Fruit fly (Drosophila melanogaster): Measurements from ENCODE around the gene CG3226.

dm6 chrX:6694105-6694788 lies 40.2 kb upstream of the CG3226 start:
- TF ChIP-seq Sin3A (optimal IDR thresholded peaks at IDR 0.05) (no peak), psq (optimal IDR thresholded peaks at IDR 0.05) (no peak)

All from Kc167 (cell line).